Fruit fly (Drosophila melanogaster) whole organism: ENCODE results near the gene FoxK.

Source experiments
- CG8478 ChIP-seq: fragments of >200 bp; optimal IDR thresholded peaks from 2 replicates; lab custom pipeline; 2018; ENCODE audit warnings: inconsistent platforms
- Dll ChIP-seq: fragments of >200 bp; optimal IDR thresholded peaks from 2 replicates; lab custom pipeline; 2017
- EcR ChIP-seq, 2 experiments: fragments of >200 bp; optimal IDR thresholded peaks; 2 replicates each; lab custom pipeline; 2017; ENCODE audit warnings: missing biosample characterization in 2 of 2, missing genetic modification characterization in 2 of 2, missing genetic modification reagents in 2 of 2
- pan ChIP-seq: fragments of >200 bp; optimal IDR thresholded peaks from 2 replicates; lab custom pipeline; 2017
- usp ChIP-seq: fragments of >200 bp; optimal IDR thresholded peaks from 2 replicates; lab custom pipeline; 2017; ENCODE audit warnings: missing biosample characterization, missing genetic modification characterization, mixed read lengths

dm6 chr3L:11119396-11119900, 1.1 kb downstream of the FoxK start:
- TF ChIP-seq pan (lab: Kevin White, UChicago) (no peak), Dll (lab: Kevin White, UChicago) (no peak), usp (GFP tag; lab: Kevin White, UChicago) (no peak), EcR (GFP tag; optimal IDR thresholded peaks at IDR 0.05; lab: Kevin White, UChicago) (no peak), CG8478 (lab: Kevin White, UChicago) (no peak)
